Worm (Caenorhabditis elegans) whole organism, early embryonic: ENCODE measurements around the gene F57G9.7.

ENCODE experiments used
- B0310.2 ChIP-seq: sonication (generic microtip); optimal IDR thresholded peaks from 2 replicates; lab custom pipeline; 2016; ENCODE audit warnings: mild to moderate bottlenecking, missing genetic modification characterization, missing compliant biosample characterization
- ama-1 ChIP-seq: fragments of 150-350 bp; optimal IDR thresholded peaks from 2 replicates; lab custom pipeline; 2014
- ceh-36 ChIP-seq: sonication (generic microtip); optimal IDR thresholded peaks from 2 replicates; lab custom pipeline; 2016; ENCODE audit warnings: missing genetic modification characterization, inconsistent platforms, missing compliant biosample characterization
- flt-1 ChIP-seq: fragments of 200-800 bp; sonication (Bioruptor generic); IDR thresholded peaks from 2 replicates; pipeline ENCODE4 v1.3.6; 2022; ENCODE audit warnings: missing genetic modification characterization, missing compliant biosample characterization
- hmg-4 ChIP-seq: fragments of 200-800 bp; sonication (Bioruptor generic); optimal IDR thresholded peaks from 2 replicates; lab custom pipeline; 2018; ENCODE audit warnings: mild to moderate bottlenecking, missing genetic modification characterization, missing compliant biosample characterization
- scrt-1 ChIP-seq: fragments of 200-800 bp; sonication (Bioruptor generic); IDR thresholded peaks from 2 replicates; pipeline ENCODE4 v1.3.6; 2022; ENCODE audit warnings: missing genetic modification characterization, missing compliant biosample characterization
- tbx-37 ChIP-seq: fragments of 200-800 bp; sonication (Bioruptor generic); conservative IDR thresholded peaks from 2 replicates; pipeline ENCODE4 v1.3.6; 2022; ENCODE audit warnings: missing genetic modification reagents, missing genetic modification characterization, missing compliant biosample characterization
- tra-4 ChIP-seq: sonication (generic microtip); optimal IDR thresholded peaks from 2 replicates; lab custom pipeline; 2017; ENCODE audit warnings: missing genetic modification characterization, missing compliant biosample characterization

DNA sequence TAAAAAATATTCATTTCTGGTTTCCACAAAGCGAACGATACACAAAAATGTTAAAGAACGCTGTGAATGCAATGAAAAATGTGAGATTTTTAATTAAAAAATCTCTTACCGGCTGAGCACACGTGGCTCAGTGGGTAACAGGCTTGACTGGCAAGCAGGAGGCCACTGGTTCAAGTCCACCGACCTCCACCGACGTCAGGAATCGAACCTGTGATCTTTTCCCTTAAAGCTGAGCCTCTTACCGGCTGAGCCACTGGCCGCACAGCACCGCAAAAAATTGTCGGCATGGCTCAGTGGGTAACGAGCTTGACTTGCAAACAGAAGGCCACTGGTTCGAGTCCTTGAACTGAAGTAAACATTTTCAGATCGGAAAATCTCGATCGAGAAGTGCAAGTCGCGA, 52.8 kb downstream of the F57G9.7 start, which contains the start of gene C44C11.6:
- TF ChIP-seq ceh-36 (tag; lab: Kevin White, UChicago) (no peak), ama-1 (lab: Kevin White, UChicago) (no peak), B0310.2 (no peak), tbx-37 (no peak), hmg-4 (GFP tag; lab: Kevin White, UChicago) (no peak), flt-1 (GFP tag; lab: Robert Waterston, UW) (no peak), tra-4 (tag; lab: Kevin White, UChicago) (no peak), scrt-1 (GFP tag; lab: Robert Waterston, UW) (no peak)
